Fruit fly (Drosophila melanogaster) whole organism, embryonic: ENCODE data around the gene CG3368.
A peak's percentile ranks its signal among the peaks of the same experiment; 100 is the strongest.

Source experiments
- Bteb2 ChIP-seq: fragments of 200-800 bp; sonication (Bioruptor generic); optimal IDR thresholded peaks from 2 replicates; lab custom pipeline; 2016; ENCODE audit warnings: missing biosample characterization, missing genetic modification characterization
- CG10274 ChIP-seq: fragments of 200-800 bp; sonication (Bioruptor generic); optimal IDR thresholded peaks from 3 replicates; lab custom pipeline; 2017; ENCODE audit warnings: missing biosample characterization, mild to moderate bottlenecking, missing genetic modification characterization
- CG11504 ChIP-seq: fragments of 200-800 bp; sonication (Bioruptor generic); optimal IDR thresholded peaks from 3 replicates; lab custom pipeline; 2019; ENCODE audit warnings: missing biosample characterization, mild to moderate bottlenecking, missing genetic modification characterization, moderate library complexity
- CG12155 ChIP-seq: fragments of 200-800 bp; sonication (Bioruptor generic); optimal IDR thresholded peaks from 3 replicates; lab custom pipeline; 2016; ENCODE audit warnings: missing biosample characterization, missing genetic modification characterization
- CG14860 ChIP-seq: fragments of 200-800 bp; sonication (Bioruptor generic); IDR thresholded peaks from 3 replicates; pipeline ENCODE4 v1.3.6; 2022; ENCODE audit warnings: missing biosample characterization, missing genetic modification characterization; ENCODE audit not compliant: partially characterized antibody
- CG15601 ChIP-seq: fragments of 200-800 bp; sonication (Bioruptor generic); optimal IDR thresholded peaks from 3 replicates; lab custom pipeline; 2019; ENCODE audit warnings: missing biosample characterization, mild to moderate bottlenecking, missing genetic modification characterization, moderate library complexity
- CG17186 ChIP-seq: fragments of 200-800 bp; sonication (Bioruptor generic); optimal IDR thresholded peaks from 3 replicates; lab custom pipeline; 2017; ENCODE audit warnings: missing biosample characterization, missing genetic modification reagents, missing genetic modification characterization
- CG17385 ChIP-seq: fragments of 200-800 bp; sonication (Bioruptor generic); optimal IDR thresholded peaks from 3 replicates; lab custom pipeline; 2018; ENCODE audit warnings: missing biosample characterization, mild to moderate bottlenecking, missing genetic modification characterization
- CG18764 ChIP-seq: fragments of 200-800 bp; sonication (Bioruptor generic); optimal IDR thresholded peaks from 3 replicates; lab custom pipeline; 2016; ENCODE audit warnings: missing biosample characterization, missing genetic modification characterization
- CG2116 ChIP-seq: fragments of 200-800 bp; sonication (Bioruptor generic); optimal IDR thresholded peaks from 3 replicates; lab custom pipeline; 2018; ENCODE audit warnings: missing biosample characterization, mild to moderate bottlenecking, missing genetic modification characterization
- CG2199 ChIP-seq: fragments of 200-800 bp; sonication (Bioruptor generic); IDR thresholded peaks from 3 replicates; pipeline ENCODE4 v1.3.6; 2022; ENCODE audit warnings: missing biosample characterization, missing genetic modification characterization
- CG2202 ChIP-seq: fragments of 200-800 bp; sonication (Bioruptor generic); optimal IDR thresholded peaks from 2 replicates; lab custom pipeline; 2018; ENCODE audit warnings: missing biosample characterization, mild to moderate bottlenecking, missing genetic modification characterization
- CG3163 ChIP-seq: fragments of 200-800 bp; sonication (Bioruptor generic); optimal IDR thresholded peaks from 3 replicates; lab custom pipeline; 2016; ENCODE audit warnings: missing biosample characterization, missing genetic modification characterization
- CG34224 ChIP-seq: fragments of 200-800 bp; sonication (Bioruptor generic); IDR thresholded peaks from 3 replicates; pipeline ENCODE4 v1.3.6; 2022; ENCODE audit warnings: missing biosample characterization, missing genetic modification characterization; ENCODE audit not compliant: partially characterized antibody
- CG4730 ChIP-seq: fragments of 200-800 bp; sonication (Bioruptor generic); IDR thresholded peaks from 2 replicates; pipeline ENCODE4 v1.3.6; 2022; ENCODE audit warnings: missing biosample characterization, missing genetic modification characterization
- CG6791 ChIP-seq: fragments of 200-800 bp; sonication (Bioruptor generic); IDR thresholded peaks from 3 replicates; pipeline ENCODE4 v1.3.6; 2022; ENCODE audit warnings: missing biosample characterization, missing genetic modification characterization; ENCODE audit not compliant: partially characterized antibody
- CG7963 ChIP-seq: fragments of 200-800 bp; sonication (Bioruptor generic); IDR thresholded peaks from 3 replicates; pipeline ENCODE4 v1.3.6; 2022; ENCODE audit warnings: missing biosample characterization, missing genetic modification characterization; ENCODE audit not compliant: partially characterized antibody
- CG8359 ChIP-seq: fragments of 200-800 bp; sonication (Bioruptor generic); optimal IDR thresholded peaks from 2 replicates; lab custom pipeline; 2017; ENCODE audit warnings: missing biosample characterization, mild to moderate bottlenecking, missing genetic modification characterization, borderline replicate concordance
- Dfd ChIP-seq, 2 experiments: fragments of >200 bp; optimal IDR thresholded peaks; 2 replicates each; lab custom pipeline; 2017; ENCODE audit warnings: missing biosample characterization in 2 of 2, missing genetic modification characterization in 2 of 2
- Dll ChIP-seq: fragments of 200-800 bp; sonication (Bioruptor generic); IDR thresholded peaks from 4 replicates; pipeline ENCODE4 v1.3.6; 2022; ENCODE audit warnings: missing biosample characterization, missing genetic modification characterization; ENCODE audit not compliant: partially characterized antibody
- Doc3 ChIP-seq: fragments of 200-800 bp; sonication (Bioruptor generic); IDR thresholded peaks from 3 replicates; pipeline ENCODE4 v1.3.6; 2022; ENCODE audit warnings: missing biosample characterization, missing genetic modification characterization; ENCODE audit not compliant: partially characterized antibody
- Gsc ChIP-seq: fragments of 200-800 bp; sonication (Bioruptor generic); IDR thresholded peaks from 2 replicates; pipeline ENCODE4 v1.3.6; 2022; ENCODE audit warnings: missing biosample characterization, missing genetic modification characterization
- HLH3B ChIP-seq: fragments of 200-800 bp; sonication (Bioruptor generic); IDR thresholded peaks from 2 replicates; pipeline ENCODE4 v1.3.6; 2022; ENCODE audit warnings: missing biosample characterization, missing genetic modification characterization
- HLH4C ChIP-seq: fragments of 200-800 bp; sonication (Bioruptor generic); IDR thresholded peaks from 3 replicates; pipeline ENCODE4 v1.3.6; 2022; ENCODE audit warnings: missing biosample characterization, missing genetic modification characterization; ENCODE audit not compliant: partially characterized antibody
- Myb ChIP-seq: fragments of 200-800 bp; sonication (Bioruptor generic); optimal IDR thresholded peaks from 2 replicates; lab custom pipeline; 2016; ENCODE audit warnings: missing biosample characterization, missing genetic modification characterization
- Nf-YB ChIP-seq: fragments of 200-800 bp; sonication (Bioruptor generic); optimal IDR thresholded peaks from 3 replicates; lab custom pipeline; 2019; ENCODE audit warnings: missing biosample characterization, mild to moderate bottlenecking, missing genetic modification characterization, moderate library complexity
- Opbp ChIP-seq: fragments of 200-800 bp; sonication (Bioruptor generic); IDR thresholded peaks from 3 replicates; pipeline ENCODE4 v1.3.6; 2022; ENCODE audit warnings: missing biosample characterization, missing genetic modification characterization; ENCODE audit not compliant: partially characterized antibody
- Poxn ChIP-seq: fragments of 200-800 bp; sonication (Bioruptor generic); IDR thresholded peaks from 2 replicates; pipeline ENCODE4 v1.3.6; 2022; ENCODE audit warnings: missing biosample characterization, missing genetic modification characterization
- Sin3A ChIP-seq: fragments of >200 bp; optimal IDR thresholded peaks from 2 replicates; lab custom pipeline; 2018
- ase ChIP-seq: fragments of 200-800 bp; sonication (Bioruptor generic); IDR thresholded peaks from 3 replicates; pipeline ENCODE4 v1.3.6; 2022; ENCODE audit warnings: missing biosample characterization, missing genetic modification characterization
- bcd ChIP-seq: fragments of 200-800 bp; sonication (Bioruptor generic); optimal IDR thresholded peaks from 2 replicates; lab custom pipeline; 2017; ENCODE audit warnings: missing biosample characterization, mild to moderate bottlenecking, missing genetic modification characterization
- bigmax ChIP-seq: fragments of 200-800 bp; sonication (Bioruptor generic); optimal IDR thresholded peaks from 2 replicates; lab custom pipeline; 2018; ENCODE audit warnings: missing biosample characterization, mild to moderate bottlenecking, missing genetic modification characterization
- cwo ChIP-seq: fragments of 200-800 bp; sonication (Bioruptor generic); optimal IDR thresholded peaks from 3 replicates; lab custom pipeline; 2017; ENCODE audit warnings: missing biosample characterization, missing genetic modification characterization, mild to moderate bottlenecking, moderate library complexity, missing genetic modification reagents
- dmrt99B ChIP-seq: fragments of 200-800 bp; sonication (Bioruptor generic); optimal IDR thresholded peaks from 2 replicates; lab custom pipeline; 2018; ENCODE audit warnings: missing biosample characterization, mild to moderate bottlenecking, missing genetic modification characterization, moderate library complexity
- exex ChIP-seq: fragments of 200-800 bp; sonication (Bioruptor generic); optimal IDR thresholded peaks from 4 replicates; lab custom pipeline; 2018; ENCODE audit warnings: missing biosample characterization, mild to moderate bottlenecking, missing genetic modification characterization, moderate library complexity
- h ChIP-seq: fragments of >200 bp; optimal IDR thresholded peaks from 2 replicates; lab custom pipeline; 2017
- insv ChIP-seq, 2 experiments: fragments of 200-800 bp; sonication (Bioruptor generic); optimal IDR thresholded peaks; 3 replicates each; lab custom pipeline; 2016 to 2018; ENCODE audit warnings: missing biosample characterization in 2 of 2, missing genetic modification characterization in 2 of 2
- klu ChIP-seq: fragments of 200-800 bp; sonication (Bioruptor generic); IDR thresholded peaks from 2 replicates; pipeline ENCODE4 v1.3.6; 2022; ENCODE audit warnings: missing biosample characterization, missing genetic modification characterization
- onecut ChIP-seq: fragments of 200-800 bp; sonication (Bioruptor generic); IDR thresholded peaks from 2 replicates; pipeline ENCODE4 v1.3.6; 2022; ENCODE audit warnings: missing biosample characterization, missing genetic modification characterization
- rib ChIP-seq: fragments of 200-800 bp; sonication (Bioruptor generic); IDR thresholded peaks from 2 replicates; pipeline ENCODE4 v1.3.6; 2022; ENCODE audit warnings: missing biosample characterization, missing genetic modification characterization
- row ChIP-seq: fragments of 200-800 bp; sonication (Bioruptor generic); IDR thresholded peaks from 3 replicates; pipeline ENCODE4 v1.3.6; 2022; ENCODE audit warnings: missing biosample characterization, missing genetic modification characterization
- stc ChIP-seq: fragments of 200-800 bp; sonication (Bioruptor generic); IDR thresholded peaks from 2 replicates; pipeline ENCODE4 v1.3.6; 2022; ENCODE audit warnings: missing biosample characterization, missing genetic modification characterization
- stwl ChIP-seq: fragments of 200-800 bp; sonication (Bioruptor generic); optimal IDR thresholded peaks from 3 replicates; lab custom pipeline; 2018; ENCODE audit warnings: missing biosample characterization, mild to moderate bottlenecking, missing genetic modification characterization, moderate library complexity
- sug ChIP-seq: fragments of 200-800 bp; optimal IDR thresholded peaks from 2 replicates; lab custom pipeline; 2019; ENCODE audit warnings: missing biosample characterization, mild to moderate bottlenecking, missing genetic modification characterization, moderate library complexity
- tgo ChIP-seq: fragments of 200-800 bp; sonication (Bioruptor generic); IDR thresholded peaks from 3 replicates; pipeline ENCODE4 v1.3.6; 2022; ENCODE audit warnings: missing biosample characterization, missing genetic modification characterization
- tll ChIP-seq, 2 experiments: fragments of 200-800 bp in 1 of 2; fragments of >200 bp in 1 of 2; sonication (Bioruptor generic) in 1 of 2; optimal IDR thresholded peaks; 2 replicates each; lab custom pipeline; 2017 to 2019; ENCODE audit warnings: missing biosample characterization in 2 of 2, missing genetic modification characterization in 2 of 2, mild to moderate bottlenecking in 1 of 2, moderate library complexity in 1 of 2
- trem ChIP-seq: fragments of 200-800 bp; optimal IDR thresholded peaks from 3 replicates; lab custom pipeline; 2019; ENCODE audit warnings: missing biosample characterization, mild to moderate bottlenecking, missing genetic modification characterization, moderate library complexity
- yki ChIP-seq: fragments of >200 bp; optimal IDR thresholded peaks from 3 replicates; lab custom pipeline; 2018
- zen2 ChIP-seq: fragments of 200-800 bp; sonication (Bioruptor generic); IDR thresholded peaks from 3 replicates; pipeline ENCODE4 v1.3.6; 2022; ENCODE audit warnings: missing biosample characterization, missing genetic modification characterization; ENCODE audit not compliant: partially characterized antibody
- zf30C ChIP-seq: fragments of 200-800 bp; sonication (Bioruptor generic); optimal IDR thresholded peaks from 3 replicates; lab custom pipeline; 2018; ENCODE audit warnings: missing biosample characterization, mild to moderate bottlenecking, missing genetic modification characterization
- zfh1 ChIP-seq: fragments of 200-800 bp; sonication (Bioruptor generic); IDR thresholded peaks from 3 replicates; pipeline ENCODE4 v1.3.6; 2022; ENCODE audit warnings: missing biosample characterization, missing genetic modification characterization

The CG3368 gene

DNA sequence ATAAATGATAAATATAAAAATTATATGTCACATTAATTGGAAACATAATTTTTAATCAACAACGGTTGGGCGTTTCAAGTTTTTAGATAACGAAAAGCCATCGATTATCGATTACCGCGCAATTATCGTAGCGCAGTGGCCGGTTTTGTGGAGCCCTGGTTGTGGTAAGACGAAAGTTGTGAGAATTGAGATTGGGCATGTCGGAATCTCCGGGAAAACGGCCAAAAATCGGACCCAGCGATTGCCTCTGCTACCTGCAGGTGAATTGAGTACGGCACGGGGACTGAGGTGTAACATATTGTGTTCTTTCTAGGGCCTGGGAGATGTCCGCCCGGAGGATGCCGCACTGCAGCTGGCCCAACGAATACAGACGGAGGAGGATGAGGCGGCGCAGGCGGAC, at the start of gene CG3368:
Gene CG3368, plus strand, starts transcription at position 136 of the 400 bp plus-strand sequence.
- peak; percentile 59; the same call in 2 of the 3 replicates for TF ChIP-seq zen2 (GFP tag; lab: Robert Waterston, UW)
- TF ChIP-seq tll (GFP tag; optimal IDR thresholded peaks at IDR 0.05; lab: Kevin White, UChicago): no peak
- no peak for TF ChIP-seq zf30C (GFP tag; lab: Kevin White, UChicago)
- no peak for TF ChIP-seq CG2202 (tag; lab: Kevin White, UChicago)
- TF ChIP-seq Gsc (GFP tag; lab: Robert Waterston, UW): no peak
- TF ChIP-seq CG18764: no peak
- peak; percentile 65 for TF ChIP-seq Dll (GFP tag; lab: Robert Waterston, UW)
- TF ChIP-seq stwl: peak; percentile 65
- no peak for TF ChIP-seq yki
- peak; percentile 24; the same call in 1 of the 3 replicates for TF ChIP-seq Doc3 (GFP tag; lab: Robert Waterston, UW)
- TF ChIP-seq sug (tag; lab: Kevin White, UChicago): peak; percentile 13
- no peak for TF ChIP-seq CG3163 (GFP tag; lab: Kevin White, UChicago)
- TF ChIP-seq HLH3B: no peak
- TF ChIP-seq dmrt99B (tag; lab: Kevin White, UChicago): no peak
- TF ChIP-seq CG2116 (GFP tag; lab: Kevin White, UChicago): peak; percentile 52
- TF ChIP-seq cwo: no peak
- TF ChIP-seq Poxn: no peak
- peak; percentile 73 for TF ChIP-seq Myb (GFP tag; lab: Kevin White, UChicago)
- no peak for TF ChIP-seq CG2199 (GFP tag; lab: Robert Waterston, UW)
- no peak for TF ChIP-seq CG15601 (tag; lab: Kevin White, UChicago)
- no peak for TF ChIP-seq CG8359 (GFP tag; lab: Kevin White, UChicago)
- no peak for TF ChIP-seq tgo (GFP tag; lab: Robert Waterston, UW)
- no peak for TF ChIP-seq Dfd (GFP tag; optimal IDR thresholded peaks at IDR 0.05; lab: Kevin White, UChicago)
- no peak for TF ChIP-seq CG12155 (GFP tag; lab: Kevin White, UChicago)
- TF ChIP-seq row: peak; percentile 16; the same call in 1 of the 3 replicates
- peak; percentile 74 for TF ChIP-seq CG14860 (GFP tag; lab: Robert Waterston, UW)
- no peak for TF ChIP-seq insv (GFP tag; optimal IDR thresholded peaks at IDR 0.05; lab: Kevin White, UChicago)
- peak; percentile 12 for TF ChIP-seq CG11504 (tag; lab: Kevin White, UChicago)
- TF ChIP-seq Sin3A (lab: Kevin White, UChicago): no peak
- no peak for TF ChIP-seq Nf-YB (GFP tag; lab: Kevin White, UChicago)
- peak; percentile 20 for TF ChIP-seq exex (tag; lab: Kevin White, UChicago)
- TF ChIP-seq CG7963 (GFP tag; lab: Robert Waterston, UW): peak; percentile 58
- no peak for TF ChIP-seq bcd (GFP tag; lab: Kevin White, UChicago)
- TF ChIP-seq klu: no peak
- TF ChIP-seq bigmax (GFP tag; lab: Kevin White, UChicago): no peak
- no peak for TF ChIP-seq CG17385 (GFP tag; lab: Kevin White, UChicago)
- peak; percentile 75; the same call in 2 of the 3 replicates for TF ChIP-seq Opbp
- TF ChIP-seq CG10274 (GFP tag; lab: Kevin White, UChicago): no peak
- TF ChIP-seq zfh1: 0 out of 3 replicates have a peak, but pooled peaks have one; percentile 29
- peak; percentile 24 for TF ChIP-seq trem
- TF ChIP-seq h (lab: Kevin White, UChicago): no peak
- TF ChIP-seq ase (GFP tag; lab: Robert Waterston, UW): no peak
- no peak for TF ChIP-seq stc (GFP tag; lab: Robert Waterston, UW)
- TF ChIP-seq CG17186 (GFP tag; lab: Kevin White, UChicago): peak; percentile 57
- no peak for TF ChIP-seq rib
- TF ChIP-seq CG4730: no peak
- peak; percentile 86 for TF ChIP-seq HLH4C (GFP tag; lab: Robert Waterston, UW)
- peak; percentile 73 for TF ChIP-seq CG6791 (GFP tag; lab: Robert Waterston, UW)
- no peak for TF ChIP-seq Bteb2 (GFP tag; lab: Kevin White, UChicago)
- no peak for TF ChIP-seq onecut (GFP tag; lab: Robert Waterston, UW)
- peak; percentile 82 for TF ChIP-seq CG34224 (GFP tag; lab: Robert Waterston, UW)
